Fruit fly (Drosophila melanogaster) whole organism: ENCODE results near the gene CG12523.

Source experiments
- EcR ChIP-seq, 2 experiments: fragments of >200 bp; optimal IDR thresholded peaks; 2 replicates each; lab custom pipeline; 2017; ENCODE audit warnings: missing biosample characterization in 2 of 2, missing genetic modification characterization in 2 of 2, missing genetic modification reagents in 2 of 2
- pan ChIP-seq: fragments of >200 bp; optimal IDR thresholded peaks from 2 replicates; lab custom pipeline; 2017

DNA sequence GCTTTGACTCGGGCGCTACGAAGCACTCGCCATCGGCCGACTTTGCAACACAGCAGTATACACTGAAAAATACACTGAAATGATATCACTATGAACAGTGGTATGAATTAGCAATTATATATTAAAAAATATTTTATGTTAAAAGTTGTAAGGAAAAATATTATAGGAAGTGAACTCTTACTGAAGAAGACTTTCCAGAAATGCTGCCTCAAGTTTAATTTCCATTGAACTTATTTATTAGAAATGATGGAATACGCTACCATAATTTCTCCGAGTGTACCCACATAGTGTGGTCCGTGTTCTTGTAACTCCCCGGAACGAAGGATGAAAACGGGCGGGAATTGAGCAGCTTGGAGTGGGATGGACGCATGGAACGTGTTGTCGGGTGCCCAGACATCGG lies 43.4 kb upstream of the CG12523 start:
- TF ChIP-seq pan (lab: Kevin White, UChicago): no peak
- no peak for TF ChIP-seq EcR (GFP tag; optimal IDR thresholded peaks at IDR 0.05; lab: Kevin White, UChicago)
